Worm (Caenorhabditis elegans) whole organism, L2 larva: Measurements from ENCODE around the gene ist-1.

ENCODE experiments used
- C34F6.9 ChIP-seq: fragments of 150-350 bp; optimal IDR thresholded peaks from 2 replicates; lab custom pipeline; 2014; ENCODE audit warnings: missing biosample characterization, missing genetic modification characterization
- R02D3.7 ChIP-seq: fragments of 150-350 bp; optimal IDR thresholded peaks from 2 replicates; lab custom pipeline; 2014; ENCODE audit warnings: missing biosample characterization, missing genetic modification characterization
- Y55F3AM.14 ChIP-seq: fragments of 200-800 bp; sonication (Bioruptor generic); optimal IDR thresholded peaks from 2 replicates; lab custom pipeline; 2018; ENCODE audit warnings: mild to moderate bottlenecking, missing genetic modification characterization, missing compliant biosample characterization
- ZK546.5 ChIP-seq: sonication (generic microtip); optimal IDR thresholded peaks from 2 replicates; lab custom pipeline; 2017; ENCODE audit warnings: missing biosample characterization, missing genetic modification characterization
- alr-1 ChIP-seq: fragments of 150-350 bp; optimal IDR thresholded peaks from 2 replicates; lab custom pipeline; 2014; ENCODE audit warnings: missing biosample characterization, missing genetic modification characterization
- aly-2 ChIP-seq: fragments of 150-350 bp; optimal IDR thresholded peaks from 2 replicates; lab custom pipeline; 2014; ENCODE audit warnings: missing biosample characterization, missing genetic modification characterization
- ama-1 ChIP-seq: fragments of 150-350 bp; optimal IDR thresholded peaks from 2 replicates; lab custom pipeline; 2018; ENCODE audit warnings: inconsistent platforms
- ceh-82 ChIP-seq: fragments of 150-350 bp; optimal IDR thresholded peaks from 2 replicates; lab custom pipeline; 2014; ENCODE audit warnings: missing biosample characterization, missing genetic modification characterization
- crh-2 ChIP-seq: sonication (generic microtip); optimal IDR thresholded peaks from 2 replicates; lab custom pipeline; 2017; ENCODE audit warnings: missing biosample characterization, missing genetic modification characterization
- dmd-4 ChIP-seq: sonication (generic microtip); optimal IDR thresholded peaks from 2 replicates; lab custom pipeline; 2017; ENCODE audit warnings: missing biosample characterization, missing genetic modification characterization
- egl-27 ChIP-seq: sonication (generic microtip); optimal IDR thresholded peaks from 3 replicates; lab custom pipeline; 2017; ENCODE audit warnings: missing biosample characterization, missing genetic modification reagents, missing genetic modification characterization
- elt-1 ChIP-seq: fragments of 150-350 bp; optimal IDR thresholded peaks from 2 replicates; lab custom pipeline; 2014; ENCODE audit warnings: missing biosample characterization, missing genetic modification characterization
- fos-1 ChIP-seq: fragments of 150-350 bp; optimal IDR thresholded peaks from 2 replicates; lab custom pipeline; 2014; ENCODE audit warnings: missing biosample characterization, missing genetic modification characterization
- lin-11 ChIP-seq: fragments of 150-350 bp; sonication (generic microtip); optimal IDR thresholded peaks from 2 replicates; lab custom pipeline; 2014; ENCODE audit warnings: missing biosample characterization, missing genetic modification characterization, inconsistent platforms, mixed read lengths
- lin-13 ChIP-seq: fragments of 150-350 bp; optimal IDR thresholded peaks from 2 replicates; lab custom pipeline; 2014; ENCODE audit warnings: missing biosample characterization, missing genetic modification reagents, missing genetic modification characterization
- lin-39 ChIP-seq: fragments of 150-350 bp; optimal IDR thresholded peaks from 2 replicates; lab custom pipeline; 2014; ENCODE audit warnings: missing biosample characterization, missing genetic modification reagents, missing genetic modification characterization
- lsy-2 ChIP-seq, 2 experiments: fragments of 150-350 bp in 1 of 2; sonication (generic microtip) in 1 of 2; optimal IDR thresholded peaks; 2 replicates each; lab custom pipeline; 2014 to 2017; ENCODE audit warnings: missing biosample characterization in 2 of 2, missing genetic modification characterization in 2 of 2
- mab-5 ChIP-seq: fragments of 150-350 bp; optimal IDR thresholded peaks from 2 replicates; lab custom pipeline; 2014; ENCODE audit warnings: missing biosample characterization, missing genetic modification characterization
- mbf-1 ChIP-seq: sonication (generic microtip); optimal IDR thresholded peaks from 2 replicates; lab custom pipeline; 2017; ENCODE audit warnings: missing biosample characterization, missing genetic modification characterization
- mdl-1 ChIP-seq, 2 experiments: fragments of 150-350 bp in 1 of 2; sonication (generic microtip) in 1 of 2; optimal IDR thresholded peaks; 2 replicates each; lab custom pipeline; 2017; ENCODE audit warnings: missing biosample characterization in 2 of 2, missing genetic modification characterization in 2 of 2
- nhr-10 ChIP-seq: sonication (generic microtip); optimal IDR thresholded peaks from 2 replicates; lab custom pipeline; 2017; ENCODE audit warnings: missing biosample characterization, missing genetic modification characterization
- nhr-11 ChIP-seq: fragments of 150-350 bp; optimal IDR thresholded peaks from 2 replicates; lab custom pipeline; 2014; ENCODE audit warnings: missing biosample characterization, missing genetic modification characterization
- nhr-12 ChIP-seq: fragments of 150-350 bp; optimal IDR thresholded peaks from 2 replicates; lab custom pipeline; 2014; ENCODE audit warnings: missing biosample characterization, missing genetic modification characterization
- nhr-129 ChIP-seq: fragments of 150-350 bp; optimal IDR thresholded peaks from 2 replicates; lab custom pipeline; 2014; ENCODE audit warnings: missing biosample characterization, missing genetic modification characterization
- nhr-21 ChIP-seq: fragments of 150-350 bp; optimal IDR thresholded peaks from 2 replicates; lab custom pipeline; 2014; ENCODE audit warnings: missing biosample characterization, missing genetic modification characterization
- nhr-23 ChIP-seq: fragments of 150-350 bp; optimal IDR thresholded peaks from 2 replicates; lab custom pipeline; 2014; ENCODE audit warnings: missing biosample characterization, missing genetic modification reagents, missing genetic modification characterization
- nhr-237 ChIP-seq: fragments of 150-350 bp; optimal IDR thresholded peaks from 2 replicates; lab custom pipeline; 2014; ENCODE audit warnings: missing biosample characterization, missing genetic modification characterization
- nhr-25 ChIP-seq: fragments of 150-350 bp; sonication (generic microtip); optimal IDR thresholded peaks from 3 replicates; lab custom pipeline; 2014; ENCODE audit warnings: missing biosample characterization, missing genetic modification characterization
- nhr-77 ChIP-seq: fragments of 150-350 bp; optimal IDR thresholded peaks from 2 replicates; lab custom pipeline; 2014; ENCODE audit warnings: missing biosample characterization, missing genetic modification characterization
- peb-1 ChIP-seq: fragments of 150-350 bp; optimal IDR thresholded peaks from 2 replicates; lab custom pipeline; 2014; ENCODE audit warnings: missing biosample characterization, missing genetic modification characterization
- sem-4 ChIP-seq: fragments of 150-350 bp; optimal IDR thresholded peaks from 2 replicates; lab custom pipeline; 2014; ENCODE audit warnings: missing biosample characterization, missing genetic modification reagents, missing genetic modification characterization
- skn-1 ChIP-seq: sonication (generic microtip); optimal IDR thresholded peaks from 2 replicates; lab custom pipeline; 2017; ENCODE audit warnings: missing biosample characterization, missing genetic modification characterization
- sma-9 ChIP-seq, 2 experiments: fragments of 150-350 bp in 1 of 2; sonication (generic microtip) in 1 of 2; optimal IDR thresholded peaks; 2 replicates each; lab custom pipeline; 2014 to 2016; ENCODE audit warnings: missing genetic modification characterization in 2 of 2, mild to moderate bottlenecking in 1 of 2, missing biosample characterization in 1 of 2, missing compliant biosample characterization in 1 of 2, missing genetic modification reagents in 1 of 2, moderate library complexity in 1 of 2
- snpc-4 ChIP-seq: fragments of 150-350 bp; optimal IDR thresholded peaks from 2 replicates; lab custom pipeline; 2014; ENCODE audit warnings: missing biosample characterization, missing genetic modification characterization
- unc-39 ChIP-seq: fragments of 150-350 bp; optimal IDR thresholded peaks from 2 replicates; lab custom pipeline; 2014; ENCODE audit warnings: missing biosample characterization, missing genetic modification characterization
- unc-55 ChIP-seq: fragments of 150-350 bp; sonication (generic microtip); optimal IDR thresholded peaks from 3 replicates; lab custom pipeline; 2014; ENCODE audit warnings: missing biosample characterization, missing genetic modification reagents, missing genetic modification characterization
- unc-62 ChIP-seq: fragments of 150-350 bp; optimal IDR thresholded peaks from 2 replicates; lab custom pipeline; 2014; ENCODE audit warnings: missing biosample characterization, missing genetic modification reagents, missing genetic modification characterization
- zag-1 ChIP-seq: fragments of 150-350 bp; optimal IDR thresholded peaks from 2 replicates; lab custom pipeline; 2014; ENCODE audit warnings: missing biosample characterization, missing genetic modification characterization
- ztf-1 ChIP-seq: fragments of 200-800 bp; sonication (Bioruptor generic); conservative IDR thresholded peaks from 2 replicates; pipeline ENCODE4 v1.3.6; 2022; ENCODE audit warnings: missing genetic modification characterization, missing compliant biosample characterization
- ztf-11 ChIP-seq: sonication (generic microtip); optimal IDR thresholded peaks from 2 replicates; lab custom pipeline; 2017; ENCODE audit warnings: missing biosample characterization, missing genetic modification characterization
- ztf-4 ChIP-seq: fragments of 150-350 bp; optimal IDR thresholded peaks from 2 replicates; lab custom pipeline; 2014; ENCODE audit warnings: missing biosample characterization, missing genetic modification characterization

The ist-1 gene

ce11 chrX:7162764-7163163, 36.3 kb downstream of the ist-1 start:
- no peak for TF ChIP-seq sem-4
- no peak for TF ChIP-seq unc-62 (GFP tag; lab: Kevin White, UChicago)
- TF ChIP-seq ama-1 (lab: Kevin White, UChicago), result no peak
- no peak for TF ChIP-seq nhr-11 (tag; lab: Kevin White, UChicago)
- TF ChIP-seq dmd-4 (tag; lab: Kevin White, UChicago), result no peak
- TF ChIP-seq ztf-11 (tag; lab: Kevin White, UChicago), result no peak
- TF ChIP-seq ztf-4 (tag; lab: Kevin White, UChicago), result no peak
- no peak for TF ChIP-seq lin-39 (tag; lab: Kevin White, UChicago)
- no peak for TF ChIP-seq zag-1 (tag; lab: Kevin White, UChicago)
- no peak for TF ChIP-seq mab-5 (tag; lab: Kevin White, UChicago)

ce11 chrX:7170575-7171297, 44.3 kb downstream of the ist-1 start, which contains the start of gene bar-1:
bar-1 (minus strand) TSS chrX:7170625.
- peak; percentile 60 for TF ChIP-seq fos-1
- TF ChIP-seq skn-1 (tag; lab: Kevin White, UChicago), result no peak

- TF ChIP-seq mab-5 (tag; lab: Kevin White, UChicago) (peak; percentile 82), zag-1 (tag; lab: Kevin White, UChicago) (peak; percentile 15), nhr-25 (tag; lab: Kevin White, UChicago) (no peak)
Measured at ce11 chrX:7175389-7175788, 48.9 kb downstream of the ist-1 start.

ce11 chrX:7176817-7177216, 50.4 kb downstream of the ist-1 start:
- TF ChIP-seq crh-2 (tag; lab: Kevin White, UChicago) (peak; percentile 48), fos-1 (peak; percentile 30), nhr-21 (no peak)
- TF ChIP-seq, all 48 proteins: peak for 2

ce11 chrX:7177341-7177740, 50.9 kb downstream of the ist-1 start, which contains the start of gene F43E12.1:
F43E12.1 (plus strand) TSS chrX:7177641.
- TF ChIP-seq ZK546.5 (no peak), snpc-4 (tag; lab: Kevin White, UChicago) (no peak), C34F6.9 (no peak), nhr-237 (tag; lab: Kevin White, UChicago) (no peak), lsy-2 (tag; optimal IDR thresholded peaks at IDR 0.05; lab: Kevin White, UChicago) (no peak)
- TF ChIP-seq, all 48 proteins: peak for 0

DNA sequence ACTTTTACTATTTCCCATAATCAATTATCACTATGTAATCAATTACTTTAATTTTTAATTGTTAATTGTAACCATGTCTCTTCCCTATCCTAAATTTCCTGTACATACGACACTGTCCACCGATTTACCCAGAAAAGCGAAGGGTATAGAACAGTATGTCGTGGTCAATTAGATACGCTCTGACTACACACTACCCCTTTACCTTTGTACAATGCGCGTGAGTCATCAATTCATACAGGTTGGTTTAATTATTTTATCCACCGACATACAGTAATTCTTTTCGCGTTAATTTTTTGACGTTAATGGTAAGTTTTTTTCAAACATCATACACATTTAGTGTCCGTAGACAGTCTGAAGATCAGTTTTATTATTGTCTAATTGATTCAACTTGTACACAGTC, 55.2 kb downstream of the ist-1 start:
- TF ChIP-seq lin-39 (tag; lab: Kevin White, UChicago) (no peak), elt-1 (tag; lab: Kevin White, UChicago) (no peak), zag-1 (tag; lab: Kevin White, UChicago) (no peak), alr-1 (tag; lab: Kevin White, UChicago) (no peak), unc-55 (GFP tag; lab: Kevin White, UChicago) (no peak), nhr-12 (tag; lab: Kevin White, UChicago) (no peak), unc-39 (tag; lab: Kevin White, UChicago) (no peak), nhr-129 (tag; lab: Kevin White, UChicago) (peak; percentile 97), ztf-1 (GFP tag; lab: Robert Waterston, UW) (no peak), egl-27 (tag; lab: Kevin White, UChicago) (peak; percentile 81), R02D3.7 (tag; lab: Kevin White, UChicago) (peak; percentile 54), nhr-11 (tag; lab: Kevin White, UChicago) (no peak), ZK546.5 (no peak), aly-2 (tag; lab: Kevin White, UChicago) (no peak), lsy-2 (tag; optimal IDR thresholded peaks at IDR 0.05; lab: Kevin White, UChicago) (peak; percentile 60 to 86), nhr-77 (peak; percentile 89), skn-1 (tag; lab: Kevin White, UChicago) (peak; percentile 22), ama-1 (lab: Kevin White, UChicago) (no peak), lin-11 (tag; lab: Kevin White, UChicago) (no peak), Y55F3AM.14 (GFP tag; lab: Kevin White, UChicago) (peak; percentile 38), sma-9 (GFP tag; optimal IDR thresholded peaks at IDR 0.05; lab: Kevin White, UChicago) (peak; percentile 78), sma-9 (tag; optimal IDR thresholded peaks at IDR 0.05; lab: Kevin White, UChicago) (no peak), mdl-1 (tag; optimal IDR thresholded peaks at IDR 0.05; lab: Kevin White, UChicago) (peak in 1 of 2 experiments; percentile 21), nhr-10 (tag; lab: Kevin White, UChicago) (peak; percentile 83), ceh-82 (tag; lab: Kevin White, UChicago) (peak; percentile 38), nhr-23 (no peak), mbf-1 (tag; lab: Kevin White, UChicago) (peak; percentile 55), sem-4 (peak; percentile 75), crh-2 (tag; lab: Kevin White, UChicago) (peak; percentile 96), unc-62 (GFP tag; lab: Kevin White, UChicago) (peak; percentile 14), C34F6.9 (peak; percentile 35), lin-13 (GFP tag; lab: Kevin White, UChicago) (peak; percentile 82), dmd-4 (tag; lab: Kevin White, UChicago) (peak; percentile 33), peb-1 (tag; lab: Kevin White, UChicago) (no peak)
